Fruit fly (Drosophila melanogaster) whole organism, wandering third instar larva: ENCODE measurements around the gene CG2694.

Experiments
- Abd-B ChIP-seq: fragments of >200 bp; optimal IDR thresholded peaks from 2 replicates; lab custom pipeline; 2017; ENCODE audit warnings: missing biosample characterization, missing genetic modification characterization
- CG9705 ChIP-seq: fragments of 200-800 bp; sonication (Bioruptor generic); optimal IDR thresholded peaks from 2 replicates; lab custom pipeline; 2018; ENCODE audit warnings: missing biosample characterization, mild to moderate bottlenecking, missing genetic modification characterization
- CrebA ChIP-seq: fragments of 200-800 bp; sonication (Bioruptor generic); optimal IDR thresholded peaks from 2 replicates; lab custom pipeline; 2016; ENCODE audit warnings: missing biosample characterization, mild to moderate bottlenecking, missing genetic modification characterization, borderline replicate concordance
- Dfd ChIP-seq: fragments of >200 bp; optimal IDR thresholded peaks from 2 replicates; lab custom pipeline; 2017; ENCODE audit warnings: missing biosample characterization, missing genetic modification characterization
- Dif ChIP-seq: fragments of 200-275, 200-300 bp; sonication (Bioruptor generic); optimal IDR thresholded peaks from 2 replicates; lab custom pipeline; 2018; ENCODE audit warnings: missing biosample characterization, missing genetic modification characterization; ENCODE audit not compliant: partially characterized antibody
- GATAd ChIP-seq: sonication (Bioruptor generic); optimal IDR thresholded peaks from 2 replicates; lab custom pipeline; 2016; ENCODE audit warnings: missing biosample characterization, missing genetic modification characterization
- HLH106 ChIP-seq: fragments of 200-800 bp; optimal IDR thresholded peaks from 3 replicates; lab custom pipeline; 2019; ENCODE audit warnings: missing biosample characterization, mild to moderate bottlenecking, missing genetic modification characterization, moderate library complexity
- Hnf4 ChIP-seq: fragments of 200-800 bp; sonication (Bioruptor generic); optimal IDR thresholded peaks from 2 replicates; lab custom pipeline; 2016; ENCODE audit warnings: missing biosample characterization, mild to moderate bottlenecking, missing genetic modification characterization
- Hr78 ChIP-seq: fragments of >200 bp; optimal IDR thresholded peaks from 2 replicates; lab custom pipeline; 2017; ENCODE audit warnings: missing biosample characterization, missing genetic modification characterization
- Hr83 ChIP-seq: fragments of 200-300 bp; sonication (Bioruptor generic); optimal IDR thresholded peaks from 2 replicates; lab custom pipeline; 2016; ENCODE audit warnings: missing biosample characterization, mild to moderate bottlenecking, missing genetic modification characterization, moderate library complexity; ENCODE audit not compliant: poor library complexity, severe bottlenecking
- Jra ChIP-seq: sonication (Bioruptor generic); optimal IDR thresholded peaks from 2 replicates; lab custom pipeline; 2016; ENCODE audit warnings: missing biosample characterization, missing genetic modification characterization
- Mio ChIP-seq: sonication (Bioruptor generic); optimal IDR thresholded peaks from 2 replicates; lab custom pipeline; 2016; ENCODE audit warnings: missing biosample characterization, missing genetic modification characterization
- Myc ChIP-seq: fragments of >200 bp; optimal IDR thresholded peaks from 2 replicates; lab custom pipeline; 2017
- N ChIP-seq: fragments of >200 bp; optimal IDR thresholded peaks from 2 replicates; lab custom pipeline; 2018; ENCODE audit warnings: missing biosample characterization, missing external identifiers, missing genetic modification characterization
- OdsH ChIP-seq: fragments of 200-800 bp; sonication (Bioruptor generic); optimal IDR thresholded peaks from 2 replicates; lab custom pipeline; 2016; ENCODE audit warnings: missing biosample characterization, mild to moderate bottlenecking, missing genetic modification characterization
- Rel ChIP-seq, 2 experiments: fragments of 200-800 bp; sonication (Bioruptor generic) in 1 of 2; optimal IDR thresholded peaks; 2 replicates in 1 of 2; 3 replicates in 1 of 2; lab custom pipeline; 2016 to 2019; ENCODE audit warnings: mild to moderate bottlenecking in 2 of 2, missing biosample characterization in 2 of 2, missing genetic modification characterization in 2 of 2, moderate library complexity in 1 of 2
- Sp1 ChIP-seq: fragments of 200-800 bp; sonication (Bioruptor generic); optimal IDR thresholded peaks from 3 replicates; lab custom pipeline; 2019; ENCODE audit warnings: missing biosample characterization, mild to moderate bottlenecking, missing genetic modification characterization, moderate library complexity
- Vsx2 ChIP-seq: fragments of 200-300, 225-300 bp; sonication (Bioruptor generic); optimal IDR thresholded peaks from 2 replicates; lab custom pipeline; 2018; ENCODE audit warnings: missing biosample characterization, missing genetic modification characterization; ENCODE audit not compliant: partially characterized antibody
- br ChIP-seq: fragments of 200-800 bp; sonication (Bioruptor generic); optimal IDR thresholded peaks from 2 replicates; lab custom pipeline; 2016; ENCODE audit warnings: missing biosample characterization, missing genetic modification characterization
- brk ChIP-seq: fragments of 200-800 bp; sonication (Bioruptor generic); optimal IDR thresholded peaks from 2 replicates; lab custom pipeline; 2016; ENCODE audit warnings: missing biosample characterization, mild to moderate bottlenecking, missing genetic modification characterization
- dl ChIP-seq, 2 experiments: fragments of 175-275, 200-275 bp in 1 of 2; fragments of 200-275 bp in 1 of 2; sonication (Bioruptor generic); optimal IDR thresholded peaks; lab custom pipeline; 2018; ENCODE audit warnings: mild to moderate bottlenecking in 2 of 2, missing biosample characterization in 2 of 2, missing genetic modification characterization in 2 of 2, moderate library complexity in 2 of 2; ENCODE audit not compliant: partially characterized antibody in 2 of 2, insufficient read depth in 1 of 2
- dsf ChIP-seq: sonication (Bioruptor generic); optimal IDR thresholded peaks from 2 replicates; lab custom pipeline; 2016; ENCODE audit warnings: missing biosample characterization, missing genetic modification characterization, borderline replicate concordance
- ey ChIP-seq: fragments of 200-800 bp; sonication (Bioruptor generic); optimal IDR thresholded peaks from 2 replicates; lab custom pipeline; 2016; ENCODE audit warnings: missing biosample characterization, missing genetic modification characterization
- foxo ChIP-seq, 2 experiments: fragments of 200-800 bp; sonication (Bioruptor generic); optimal IDR thresholded peaks; 2 replicates in 1 of 2; 3 replicates in 1 of 2; lab custom pipeline; 2016 to 2017; ENCODE audit warnings: missing biosample characterization in 2 of 2, missing genetic modification characterization in 2 of 2
- fru ChIP-seq: fragments of 200-800 bp; sonication (Bioruptor generic); optimal IDR thresholded peaks from 3 replicates; lab custom pipeline; 2016; ENCODE audit warnings: missing biosample characterization, mild to moderate bottlenecking, missing genetic modification characterization
- h ChIP-seq: fragments of 200-800 bp; sonication (Bioruptor generic); optimal IDR thresholded peaks from 3 replicates; lab custom pipeline; 2016; ENCODE audit warnings: missing biosample characterization, mild to moderate bottlenecking, missing genetic modification characterization
- jim ChIP-seq: fragments of 175-275, 200-325 bp; sonication (Bioruptor generic); optimal IDR thresholded peaks from 2 replicates; lab custom pipeline; 2016; ENCODE audit warnings: missing biosample characterization, mild to moderate bottlenecking, missing genetic modification characterization
- lola ChIP-seq: fragments of >200 bp; optimal IDR thresholded peaks from 2 replicates; lab custom pipeline; 2017; ENCODE audit warnings: missing biosample characterization, missing genetic modification characterization
- pan ChIP-seq: fragments of >200 bp; optimal IDR thresholded peaks from 2 replicates; lab custom pipeline; 2017
- psq ChIP-seq: fragments of 200-800 bp; sonication (Bioruptor generic); optimal IDR thresholded peaks from 3 replicates; lab custom pipeline; 2017; ENCODE audit warnings: missing biosample characterization, mild to moderate bottlenecking, missing genetic modification characterization, moderate library complexity
- rgr ChIP-seq: fragments of 200-800 bp; sonication (Bioruptor generic); optimal IDR thresholded peaks from 3 replicates; lab custom pipeline; 2016; ENCODE audit warnings: missing biosample characterization, mild to moderate bottlenecking, missing genetic modification characterization
- sage ChIP-seq: fragments of 200-800 bp; sonication (Bioruptor generic); optimal IDR thresholded peaks from 2 replicates; lab custom pipeline; 2016; ENCODE audit warnings: missing biosample characterization, mild to moderate bottlenecking, missing genetic modification characterization
- sv ChIP-seq: fragments of 200-800 bp; sonication (Bioruptor generic); optimal IDR thresholded peaks from 3 replicates; lab custom pipeline; 2016; ENCODE audit warnings: missing biosample characterization, missing genetic modification characterization
- usp ChIP-seq: fragments of >200 bp; optimal IDR thresholded peaks from 2 replicates; lab custom pipeline; 2017; ENCODE audit warnings: missing biosample characterization, missing genetic modification characterization

Gene CG2694

DNA sequence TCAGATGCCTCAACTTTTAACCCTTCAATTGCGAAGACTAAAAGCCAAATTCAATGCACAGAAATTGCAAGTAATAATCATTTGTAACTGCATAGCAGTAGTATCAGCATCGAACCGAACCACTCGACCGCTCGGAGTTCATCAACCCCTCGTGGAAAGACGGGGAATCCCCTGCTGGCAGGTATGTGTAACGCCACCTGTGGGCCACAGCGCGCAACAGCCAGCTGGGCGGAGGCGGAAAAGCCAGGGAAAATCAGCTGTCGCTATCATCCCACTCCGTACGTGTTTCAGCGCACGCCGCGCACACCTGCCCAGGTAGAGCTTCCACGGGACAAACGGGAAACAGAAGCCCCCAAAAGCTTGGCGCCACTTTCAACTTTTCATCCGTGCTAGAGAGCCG, 29.4 kb upstream of the CG2694 start:
- TF ChIP-seq Hnf4 (GFP tag; lab: Kevin White, UChicago) (no peak), Rel (GFP tag; optimal IDR thresholded peaks at IDR 0.05; lab: Kevin White, UChicago) (no peak), Rel (tag; optimal IDR thresholded peaks at IDR 0.05; lab: Kevin White, UChicago) (peak; percentile 54)

DNA sequence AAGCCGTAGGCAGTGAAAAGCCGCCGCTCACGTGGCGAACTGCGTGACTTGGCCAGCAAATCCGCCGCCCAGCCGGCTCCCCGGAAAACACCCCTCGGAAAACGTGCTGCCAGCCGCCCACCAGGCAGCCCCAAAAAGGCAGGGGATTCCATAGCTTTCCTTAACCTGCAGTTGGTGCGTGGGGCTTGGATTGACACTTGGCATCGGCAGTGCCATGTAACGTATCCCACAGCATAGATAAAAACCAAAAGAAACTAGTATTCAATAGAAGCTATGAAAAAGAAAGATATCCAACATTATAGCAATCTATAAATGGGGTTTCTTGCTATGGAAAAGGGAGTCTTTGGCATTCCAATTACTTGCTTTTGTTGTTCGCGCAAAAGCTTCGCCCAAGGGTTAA, 28.9 kb upstream of the CG2694 start:
- TF ChIP-seq dsf (GFP tag; lab: Kevin White, UChicago) (no peak), Rel (GFP tag; optimal IDR thresholded peaks at IDR 0.05; lab: Kevin White, UChicago) (no peak), Rel (tag; optimal IDR thresholded peaks at IDR 0.05; lab: Kevin White, UChicago) (peak; percentile 55), Jra (GFP tag; lab: Kevin White, UChicago) (no peak), foxo (GFP tag; optimal IDR thresholded peaks at IDR 0.05; lab: Kevin White, UChicago) (no peak), brk (GFP tag; lab: Kevin White, UChicago) (no peak)
- TF ChIP-seq, all 38 proteins: peak for 1

DNA sequence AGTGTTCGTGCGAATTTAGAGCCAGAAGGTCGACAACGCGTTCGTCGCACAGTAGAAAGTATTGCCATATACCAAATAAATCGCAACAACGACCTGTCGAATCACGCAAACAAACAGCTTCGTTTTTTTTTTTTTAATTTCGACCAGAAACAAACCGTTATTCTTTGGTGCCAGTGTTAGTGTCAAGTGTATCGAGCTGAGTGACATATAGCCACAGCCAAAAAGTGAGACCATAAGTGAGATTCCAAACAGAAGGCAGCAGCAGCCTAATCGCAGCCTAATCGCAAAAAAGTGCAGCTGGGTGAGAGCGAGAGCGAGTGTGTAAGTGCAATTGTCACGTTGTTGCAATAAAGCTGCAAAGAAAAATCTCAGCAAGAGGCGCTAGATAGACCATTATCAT, 28.3 kb upstream of the CG2694 start, which contains the start of gene per:
TSS of gene per (plus strand) at position 1 of the 400 bp plus-strand sequence.
- no peak for TF ChIP-seq psq (GFP tag; lab: Kevin White, UChicago)
- no peak for TF ChIP-seq rgr
- no peak for TF ChIP-seq pan (lab: Kevin White, UChicago)
- no peak for TF ChIP-seq lola (GFP tag; lab: Kevin White, UChicago)
- no peak for TF ChIP-seq Abd-B (GFP tag; lab: Kevin White, UChicago)
- no peak for TF ChIP-seq OdsH (GFP tag; lab: Kevin White, UChicago)
- TF ChIP-seq sv (GFP tag; lab: Kevin White, UChicago), result no peak
- no peak for TF ChIP-seq h (GFP tag; lab: Kevin White, UChicago)
- TF ChIP-seq fru (GFP tag; lab: Kevin White, UChicago), result no peak
- no peak for TF ChIP-seq Myc (lab: Kevin White, UChicago)
- TF ChIP-seq foxo (GFP tag; optimal IDR thresholded peaks at IDR 0.05; lab: Kevin White, UChicago), result no peak
- TF ChIP-seq Dfd (GFP tag; lab: Kevin White, UChicago), result no peak
- no peak for TF ChIP-seq Dif (GFP tag; lab: Kevin White, UChicago)
- no peak for TF ChIP-seq Sp1 (GFP tag; lab: Kevin White, UChicago)
- no peak for TF ChIP-seq Hnf4 (GFP tag; lab: Kevin White, UChicago)
- TF ChIP-seq sage (GFP tag; lab: Kevin White, UChicago), result no peak
- no peak for TF ChIP-seq ey (GFP tag; lab: Kevin White, UChicago)

DNA sequence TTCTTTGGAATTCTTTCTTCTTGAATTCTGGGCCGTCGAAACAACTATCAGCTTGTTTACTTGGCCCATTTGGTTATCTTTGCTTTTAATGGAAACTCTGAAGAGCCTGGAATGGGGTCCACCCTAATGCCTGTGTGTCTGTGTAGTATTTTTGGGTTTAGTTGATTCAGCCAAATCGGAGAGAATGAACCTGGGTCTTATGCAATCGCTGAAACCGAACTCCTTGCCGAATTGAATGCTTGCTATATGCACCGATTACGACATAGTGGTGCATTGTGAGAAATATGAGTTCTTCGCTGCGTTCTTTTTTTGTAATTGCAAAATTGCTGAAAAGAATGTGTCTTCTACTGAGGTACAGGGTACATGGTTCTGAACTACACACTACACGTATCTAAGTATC, 26.9 kb upstream of the CG2694 start:
- no peak for TF ChIP-seq usp
- no peak for TF ChIP-seq Sp1 (GFP tag; lab: Kevin White, UChicago)
- TF ChIP-seq sage (GFP tag; lab: Kevin White, UChicago), result no peak
- TF ChIP-seq psq (GFP tag; lab: Kevin White, UChicago), result no peak
- TF ChIP-seq h (GFP tag; lab: Kevin White, UChicago), result no peak
- TF ChIP-seq Hr83 (GFP tag; lab: Kevin White, UChicago), result no peak
- TF ChIP-seq fru (GFP tag; lab: Kevin White, UChicago), result no peak
- no peak for TF ChIP-seq rgr
- TF ChIP-seq OdsH (GFP tag; lab: Kevin White, UChicago), result no peak
- TF ChIP-seq dsf (GFP tag; lab: Kevin White, UChicago), result no peak
- no peak for TF ChIP-seq brk (GFP tag; lab: Kevin White, UChicago)
- no peak for TF ChIP-seq Dfd (GFP tag; lab: Kevin White, UChicago)
- TF ChIP-seq br, result no peak
- no peak for TF ChIP-seq Vsx2 (GFP tag; lab: Kevin White, UChicago)
- TF ChIP-seq ey (GFP tag; lab: Kevin White, UChicago), result no peak
- TF ChIP-seq lola (GFP tag; lab: Kevin White, UChicago), result no peak
- TF ChIP-seq Myc (lab: Kevin White, UChicago), result no peak
- no peak for TF ChIP-seq jim
- TF ChIP-seq, all 38 proteins: peak for 0

DNA sequence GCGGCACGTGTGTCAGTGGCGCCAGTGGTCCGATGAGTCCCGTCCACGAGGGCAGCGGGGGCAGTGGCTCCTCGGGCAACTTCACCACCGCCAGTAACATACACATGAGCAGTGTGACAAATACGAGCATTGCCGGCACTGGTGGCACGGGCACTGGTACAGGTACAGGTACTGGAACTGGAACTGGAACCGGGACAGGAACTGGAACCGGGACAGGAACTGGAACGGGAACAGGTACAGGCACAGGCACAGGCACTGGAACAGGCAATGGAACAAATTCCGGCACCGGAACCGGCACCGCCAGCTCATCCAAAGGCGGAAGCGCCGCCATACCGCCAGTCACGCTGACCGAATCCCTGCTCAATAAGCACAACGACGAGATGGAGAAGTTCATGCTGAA, 23.5 kb upstream of the CG2694 start:
- TF ChIP-seq dl (GFP tag; optimal IDR thresholded peaks at IDR 0.05; lab: Kevin White, UChicago; ENCODE audit: insufficient read depth in 1 of 2, partially characterized antibody in 2 of 2) (no peak), CG9705 (GFP tag; lab: Kevin White, UChicago) (no peak), GATAd (GFP tag; lab: Kevin White, UChicago) (no peak), CrebA (GFP tag; lab: Kevin White, UChicago) (no peak), psq (GFP tag; lab: Kevin White, UChicago) (no peak), jim (no peak), Dif (GFP tag; lab: Kevin White, UChicago) (no peak), foxo (GFP tag; optimal IDR thresholded peaks at IDR 0.05; lab: Kevin White, UChicago) (no peak), brk (GFP tag; lab: Kevin White, UChicago) (no peak), Jra (GFP tag; lab: Kevin White, UChicago) (no peak), Mio (GFP tag; lab: Kevin White, UChicago) (no peak), h (GFP tag; lab: Kevin White, UChicago) (no peak), usp (no peak), N (GFP tag; lab: Kevin White, UChicago) (no peak), fru (GFP tag; lab: Kevin White, UChicago) (no peak), Hnf4 (GFP tag; lab: Kevin White, UChicago) (no peak), Hr78 (GFP tag; lab: Kevin White, UChicago) (no peak), HLH106 (tag; lab: Kevin White, UChicago) (no peak)
